Worm (Caenorhabditis elegans) whole organism, young adult: ENCODE results near the gene ZK822.9.

Experiments
- B0019.2 ChIP-seq: fragments of 200-800 bp; sonication (Bioruptor generic); conservative IDR thresholded peaks from 2 replicates; pipeline ENCODE4 v1.3.6; 2022; ENCODE audit warnings: missing genetic modification reagents, missing genetic modification characterization, missing compliant biosample characterization
- C06A6.2 ChIP-seq: fragments of 200-800 bp; sonication (Bioruptor generic); conservative IDR thresholded peaks from 2 replicates; pipeline ENCODE4 v1.3.6; 2022; ENCODE audit warnings: missing genetic modification characterization, missing compliant biosample characterization
- D2030.7 ChIP-seq: fragments of 200-800 bp; sonication (Bioruptor generic); IDR thresholded peaks from 2 replicates; pipeline ENCODE4 v1.3.6; 2022; ENCODE audit warnings: missing genetic modification reagents, missing genetic modification characterization, missing compliant biosample characterization
- F33H1.4 ChIP-seq: fragments of 200-800 bp; sonication (Bioruptor generic); IDR thresholded peaks from 2 replicates; pipeline ENCODE4 v1.3.6; 2022; ENCODE audit warnings: missing genetic modification reagents, missing genetic modification characterization, missing compliant biosample characterization
- F37B4.10 ChIP-seq: fragments of 200-800 bp; sonication (Bioruptor generic); IDR thresholded peaks from 2 replicates; pipeline ENCODE4 v1.3.6; 2022; ENCODE audit warnings: missing genetic modification characterization, missing compliant biosample characterization
- F49E8.2 ChIP-seq: sonication (generic microtip); optimal IDR thresholded peaks from 3 replicates; lab custom pipeline; 2017; ENCODE audit warnings: missing genetic modification characterization, mild to moderate bottlenecking, missing compliant biosample characterization, antibody characterized with exemption, moderate library complexity; ENCODE audit not compliant: insufficient read depth
- F52B5.7 ChIP-seq: sonication (generic microtip); optimal IDR thresholded peaks from 2 replicates; lab custom pipeline; 2016; ENCODE audit warnings: mild to moderate bottlenecking, missing genetic modification characterization, missing compliant biosample characterization
- K12H6.12 ChIP-seq: fragments of 200-800 bp; sonication (Bioruptor generic); optimal IDR thresholded peaks from 2 replicates; lab custom pipeline; 2018; ENCODE audit warnings: mild to moderate bottlenecking, missing genetic modification characterization, missing compliant biosample characterization
- T07F8.4 ChIP-seq: sonication (generic microtip); optimal IDR thresholded peaks from 2 replicates; lab custom pipeline; 2016; ENCODE audit warnings: mild to moderate bottlenecking, missing genetic modification characterization, moderate library complexity, missing compliant biosample characterization
- Y53F4B.3 ChIP-seq: fragments of 200-800 bp; sonication (Bioruptor generic); IDR thresholded peaks from 2 replicates; pipeline ENCODE4 v1.3.6; 2022; ENCODE audit warnings: missing genetic modification reagents, missing genetic modification characterization, missing compliant biosample characterization
- Y53G8AR.9 ChIP-seq: fragments of 200-800 bp; sonication (Bioruptor generic); conservative IDR thresholded peaks from 2 replicates; pipeline ENCODE4 v1.3.6; 2022; ENCODE audit warnings: missing genetic modification reagents, missing genetic modification characterization, missing compliant biosample characterization
- Y56A3A.18 ChIP-seq: fragments of 200-800 bp; sonication (Bioruptor generic); IDR thresholded peaks from 2 replicates; pipeline ENCODE4 v1.3.6; 2022; ENCODE audit warnings: missing genetic modification reagents, missing genetic modification characterization, missing compliant biosample characterization
- Y95B8A.8 ChIP-seq: fragments of 200-800 bp; sonication (Bioruptor generic); IDR thresholded peaks from 2 replicates; pipeline ENCODE4 v1.3.6; 2022; ENCODE audit warnings: missing genetic modification reagents, missing genetic modification characterization, missing compliant biosample characterization
- atf-7 ChIP-seq: sonication (generic microtip); optimal IDR thresholded peaks from 2 replicates; lab custom pipeline; 2017; ENCODE audit warnings: mild to moderate bottlenecking, missing genetic modification characterization, missing compliant biosample characterization
- athp-1 ChIP-seq: sonication (generic microtip); optimal IDR thresholded peaks from 2 replicates; lab custom pipeline; 2017; ENCODE audit warnings: mild to moderate bottlenecking, missing genetic modification characterization, missing compliant biosample characterization
- ccch-3 ChIP-seq: fragments of 200-800 bp; sonication (Bioruptor generic); optimal IDR thresholded peaks from 2 replicates; lab custom pipeline; 2018; ENCODE audit warnings: mild to moderate bottlenecking, missing genetic modification characterization, missing compliant biosample characterization
- ceh-79 ChIP-seq: sonication (generic microtip); optimal IDR thresholded peaks from 2 replicates; lab custom pipeline; 2017; ENCODE audit warnings: mild to moderate bottlenecking, missing genetic modification characterization, missing compliant biosample characterization
- dox-1 ChIP-seq: fragments of 200-800 bp; sonication (Bioruptor generic); IDR thresholded peaks from 2 replicates; pipeline ENCODE4 v1.3.6; 2022; ENCODE audit warnings: missing genetic modification reagents, missing genetic modification characterization, missing compliant biosample characterization
- dpl-1 ChIP-seq: fragments of 150-350 bp; optimal IDR thresholded peaks from 2 replicates; lab custom pipeline; 2014; ENCODE audit warnings: missing biosample characterization, missing genetic modification reagents, missing genetic modification characterization
- egl-44 ChIP-seq: fragments of 200-800 bp; sonication (Bioruptor generic); IDR thresholded peaks from 2 replicates; pipeline ENCODE4 v1.3.6; 2022; ENCODE audit warnings: missing genetic modification reagents, missing genetic modification characterization, missing compliant biosample characterization
- ekl-4 ChIP-seq: fragments of 200-800 bp; sonication (Bioruptor generic); IDR thresholded peaks from 2 replicates; pipeline ENCODE4 v1.3.6; 2022; ENCODE audit warnings: missing genetic modification reagents, missing genetic modification characterization, missing compliant biosample characterization
- fkh-3 ChIP-seq: sonication (generic microtip); optimal IDR thresholded peaks from 2 replicates; lab custom pipeline; 2016; ENCODE audit warnings: mild to moderate bottlenecking, missing genetic modification characterization, missing compliant biosample characterization
- gei-17 ChIP-seq: fragments of 200-800 bp; sonication (Bioruptor generic); optimal IDR thresholded peaks from 2 replicates; lab custom pipeline; 2018; ENCODE audit warnings: mild to moderate bottlenecking, missing genetic modification characterization, missing compliant biosample characterization
- him-1 ChIP-seq: sonication (generic microtip); optimal IDR thresholded peaks from 2 replicates; lab custom pipeline; 2016; ENCODE audit warnings: missing genotype, missing genetic modification reagents, missing genetic modification characterization, missing compliant biosample characterization
- hlh-26 ChIP-seq: fragments of 200-800 bp; sonication (Bioruptor generic); conservative IDR thresholded peaks from 2 replicates; pipeline ENCODE4 v1.3.6; 2022; ENCODE audit warnings: missing genetic modification reagents, missing genetic modification characterization, missing compliant biosample characterization
- let-526 ChIP-seq: fragments of 200-800 bp; sonication (Bioruptor generic); IDR thresholded peaks from 2 replicates; pipeline ENCODE4 v1.3.6; 2022; ENCODE audit warnings: missing genetic modification reagents, missing genetic modification characterization, missing compliant biosample characterization
- lin-35 ChIP-seq, 3 experiments: fragments of 150-350 bp in 2 of 3; sonication (generic microtip) in 1 of 3; optimal IDR thresholded peaks; 2 replicates each; lab custom pipeline; 2014 to 2018; ENCODE audit warnings: missing biosample characterization in 3 of 3, missing genetic modification characterization in 3 of 3, missing genetic modification reagents in 3 of 3
- lin-54 ChIP-seq: fragments of 200-800 bp; sonication (Bioruptor generic); optimal IDR thresholded peaks from 2 replicates; lab custom pipeline; 2018; ENCODE audit warnings: mild to moderate bottlenecking, missing genetic modification characterization, missing compliant biosample characterization
- lsl-1 ChIP-seq: fragments of 200-800 bp; sonication (Bioruptor generic); optimal IDR thresholded peaks from 2 replicates; lab custom pipeline; 2018; ENCODE audit warnings: mild to moderate bottlenecking, missing genetic modification characterization, moderate library complexity, missing compliant biosample characterization
- lsy-27 ChIP-seq: sonication (generic microtip); optimal IDR thresholded peaks from 2 replicates; lab custom pipeline; 2017; ENCODE audit warnings: missing genetic modification characterization, mild to moderate bottlenecking, missing compliant biosample characterization, antibody characterized with exemption, missing genotype, borderline replicate concordance; ENCODE audit not compliant: insufficient read depth
- madf-6 ChIP-seq: fragments of 200-800 bp; sonication (Bioruptor generic); IDR thresholded peaks from 2 replicates; pipeline ENCODE4 v1.3.6; 2022; ENCODE audit warnings: missing genetic modification reagents, missing genetic modification characterization, missing compliant biosample characterization
- mcd-1 ChIP-seq: fragments of 200-800 bp; sonication (Bioruptor generic); IDR thresholded peaks from 2 replicates; pipeline ENCODE4 v1.3.6; 2022; ENCODE audit warnings: missing genetic modification reagents, missing genetic modification characterization, missing compliant biosample characterization
- nfya-2 ChIP-seq: fragments of 200-800 bp; sonication (Bioruptor generic); IDR thresholded peaks from 2 replicates; pipeline ENCODE4 v1.3.6; 2022; ENCODE audit warnings: missing genetic modification reagents, missing genetic modification characterization, missing compliant biosample characterization
- nhr-179 ChIP-seq: sonication (generic microtip); optimal IDR thresholded peaks from 2 replicates; lab custom pipeline; 2016; ENCODE audit warnings: mild to moderate bottlenecking, missing genetic modification characterization, missing compliant biosample characterization
- nhr-90 ChIP-seq: sonication (generic microtip); optimal IDR thresholded peaks from 2 replicates; lab custom pipeline; 2016; ENCODE audit warnings: missing genotype, mild to moderate bottlenecking, missing genetic modification characterization, missing compliant biosample characterization
- pbrm-1 ChIP-seq: fragments of 200-800 bp; sonication (Bioruptor generic); IDR thresholded peaks from 2 replicates; pipeline ENCODE4 v1.3.6; 2022; ENCODE audit warnings: missing genetic modification reagents, missing genetic modification characterization, missing compliant biosample characterization
- pha-4 ChIP-seq: fragments of 150-350 bp; sonication (generic microtip); optimal IDR thresholded peaks from 2 replicates; lab custom pipeline; 2014; ENCODE audit warnings: missing biosample characterization, missing genetic modification reagents, missing genetic modification characterization
- rcor-1 ChIP-seq: fragments of 200-800 bp; sonication (Bioruptor generic); IDR thresholded peaks from 2 replicates; pipeline ENCODE4 v1.3.6; 2022; ENCODE audit warnings: missing genetic modification reagents, missing genetic modification characterization, missing compliant biosample characterization
- repo-1 ChIP-seq: sonication (generic microtip); optimal IDR thresholded peaks from 2 replicates; lab custom pipeline; 2017; ENCODE audit warnings: mild to moderate bottlenecking, missing genetic modification characterization, missing compliant biosample characterization
- sea-2 ChIP-seq: fragments of 200-800 bp; sonication (Bioruptor generic); IDR thresholded peaks from 2 replicates; pipeline ENCODE4 v1.3.6; 2022; ENCODE audit warnings: missing genetic modification characterization, missing compliant biosample characterization
- snpc-1.1 ChIP-seq: sonication (generic microtip); optimal IDR thresholded peaks from 2 replicates; lab custom pipeline; 2017; ENCODE audit warnings: missing genetic modification characterization, mild to moderate bottlenecking, missing compliant biosample characterization, antibody characterized with exemption, moderate library complexity, missing genotype, missing genetic modification reagents; ENCODE audit not compliant: insufficient read depth
- tbp1 ChIP-seq: fragments of 200-800 bp; sonication (Bioruptor generic); optimal IDR thresholded peaks from 2 replicates; lab custom pipeline; 2018; ENCODE audit warnings: mild to moderate bottlenecking, missing genetic modification characterization, missing compliant biosample characterization
- tbx-9 ChIP-seq: sonication (generic microtip); optimal IDR thresholded peaks from 2 replicates; lab custom pipeline; 2016; ENCODE audit warnings: borderline replicate concordance, missing genetic modification characterization, inconsistent platforms, missing compliant biosample characterization
- tlf-1 ChIP-seq: fragments of 200-800 bp; sonication (Bioruptor generic); optimal IDR thresholded peaks from 2 replicates; lab custom pipeline; 2018; ENCODE audit warnings: mild to moderate bottlenecking, missing genetic modification characterization, missing compliant biosample characterization
- unc-62 ChIP-seq: fragments of 150-350 bp; optimal IDR thresholded peaks from 2 replicates; lab custom pipeline; 2014; ENCODE audit warnings: missing biosample characterization, missing genetic modification reagents, missing genetic modification characterization
- xnd-1 ChIP-seq: sonication (generic microtip); optimal IDR thresholded peaks from 2 replicates; lab custom pipeline; 2016; ENCODE audit warnings: missing genotype, missing genetic modification reagents, missing genetic modification characterization, missing compliant biosample characterization
- ztf-6 ChIP-seq: fragments of 200-800 bp; sonication (Bioruptor generic); IDR thresholded peaks from 2 replicates; pipeline ENCODE4 v1.3.6; 2022; ENCODE audit warnings: missing genetic modification reagents, missing genetic modification characterization, missing compliant biosample characterization

Gene ZK822.9

ce11 chrIV:11961485-11962255 is 45.9 kb downstream of the ZK822.9 start, which contains the start of gene ZK829.7 (continued):
- TF ChIP-seq egl-44 (GFP tag; lab: Robert Waterston, UW) (no peak), B0019.2 (GFP tag; lab: Robert Waterston, UW) (no peak), pha-4 (tag; lab: Kevin White, UChicago) (peak; percentile 16), tlf-1 (peak; percentile 29), dpl-1 (GFP tag; lab: Kevin White, UChicago) (peak; percentile 81), tbp1 (GFP tag; lab: Kevin White, UChicago) (peak; percentile 39), dox-1 (GFP tag; lab: Robert Waterston, UW) (peak; percentile 66; the same call in 1 of the 2 replicates), lin-35 (GFP tag; optimal IDR thresholded peaks at IDR 0.05; lab: Kevin White, UChicago) (peak; percentile 47 to 87 (median 50)), hlh-26 (GFP tag; lab: Robert Waterston, UW) (no peak), let-526 (no peak), repo-1 (tag; lab: Kevin White, UChicago) (peak; percentile 12), T07F8.4 (tag; lab: Kevin White, UChicago) (no peak), nhr-179 (tag; lab: Kevin White, UChicago) (no peak), fkh-3 (tag; lab: Kevin White, UChicago) (no peak), F37B4.10 (GFP tag; lab: Robert Waterston, UW) (no peak), F33H1.4 (GFP tag; lab: Robert Waterston, UW) (peak; percentile 67), madf-6 (peak; percentile 83), nhr-90 (no peak), ekl-4 (GFP tag; lab: Robert Waterston, UW) (peak; percentile 38; the same call in 1 of the 2 replicates), lin-54 (GFP tag; lab: Kevin White, UChicago) (peak; percentile 96), F52B5.7 (tag; lab: Kevin White, UChicago) (no peak), nfya-2 (GFP tag; lab: Robert Waterston, UW) (no peak), sea-2 (GFP tag; lab: Robert Waterston, UW) (no peak), atf-7 (tag; lab: Kevin White, UChicago) (no peak), ceh-79 (tag; lab: Kevin White, UChicago) (no peak), lsl-1 (GFP tag; lab: Kevin White, UChicago) (peak; percentile 55), tbx-9 (no peak), unc-62 (GFP tag; lab: Kevin White, UChicago) (no peak), F49E8.2 (tag; lab: Kevin White, UChicago) (peak; percentile 30), ccch-3 (no peak), Y53F4B.3 (GFP tag; lab: Robert Waterston, UW) (no peak), athp-1 (tag; lab: Kevin White, UChicago) (peak; percentile 0), Y53G8AR.9 (GFP tag; lab: Robert Waterston, UW) (0 out of 2 replicates have a peak, but pooled peaks have one; percentile 21), Y56A3A.18 (0 out of 2 replicates have a peak, but pooled peaks have one; percentile 57), gei-17 (GFP tag; lab: Kevin White, UChicago) (no peak), snpc-1.1 (tag; lab: Kevin White, UChicago) (no peak), lsy-27 (tag; lab: Kevin White, UChicago) (no peak), xnd-1 (peak; percentile 45), rcor-1 (peak; percentile 50), ztf-6 (GFP tag; lab: Robert Waterston, UW) (no peak), pbrm-1 (GFP tag; lab: Robert Waterston, UW) (peak; percentile 63; the same call in 1 of the 2 replicates), C06A6.2 (GFP tag; lab: Robert Waterston, UW) (peak; percentile 31; the same call in 1 of the 2 replicates), K12H6.12 (tag; lab: Kevin White, UChicago) (no peak), Y95B8A.8 (GFP tag; lab: Robert Waterston, UW) (no peak), mcd-1 (GFP tag; lab: Robert Waterston, UW) (peak; percentile 67), D2030.7 (GFP tag; lab: Robert Waterston, UW) (no peak), him-1 (tag; lab: Kevin White, UChicago) (no peak)
